Worm (Caenorhabditis elegans): ENCODE data around the gene stt-3.

Gene stt-3

DNA sequence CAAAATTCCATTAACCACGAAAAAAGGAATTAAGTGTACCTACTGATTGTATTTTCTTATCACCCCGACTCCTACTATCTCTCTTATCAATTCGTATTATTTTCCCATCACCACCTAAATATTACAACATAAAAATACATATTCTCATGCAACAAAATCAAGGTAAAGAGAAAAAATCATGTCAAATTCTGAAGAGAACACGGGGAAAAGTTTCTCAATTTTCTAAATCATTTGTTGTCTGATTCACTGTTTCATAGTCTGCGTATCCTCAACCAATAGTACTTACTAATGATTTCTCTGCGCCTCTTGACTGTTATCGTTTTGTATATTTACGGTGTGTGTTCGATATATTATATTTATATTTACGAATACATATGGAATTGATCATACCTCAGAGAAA is 16.6 kb upstream of the stt-3 start:
- TF ChIP-seq scrt-1 (GFP tag; IDR thresholded peaks at IDR 0.05) (no peak), B0310.2 (tag; optimal IDR thresholded peaks at IDR 0.05) (no peak), ceh-36 (tag; optimal IDR thresholded peaks at IDR 0.05) (no peak), hmg-4 (GFP tag; optimal IDR thresholded peaks at IDR 0.05) (no peak), flt-1 (GFP tag; IDR thresholded peaks at IDR 0.05) (no peak), F13C5.2 (tag; optimal IDR thresholded peaks at IDR 0.05) (no peak), hmbx-1 (tag; optimal IDR thresholded peaks at IDR 0.05) (no peak), ceh-13 (GFP tag; optimal IDR thresholded peaks at IDR 0.05) (no peak), hnd-1 (tag; optimal IDR thresholded peaks at IDR 0.05) (no peak), tbx-37 (GFP tag; conservative IDR thresholded peaks at IDR 0.05) (no peak), ets-7 (tag; optimal IDR thresholded peaks at IDR 0.05) (no peak), tra-4 (tag; optimal IDR thresholded peaks at IDR 0.05) (no peak)

DNA sequence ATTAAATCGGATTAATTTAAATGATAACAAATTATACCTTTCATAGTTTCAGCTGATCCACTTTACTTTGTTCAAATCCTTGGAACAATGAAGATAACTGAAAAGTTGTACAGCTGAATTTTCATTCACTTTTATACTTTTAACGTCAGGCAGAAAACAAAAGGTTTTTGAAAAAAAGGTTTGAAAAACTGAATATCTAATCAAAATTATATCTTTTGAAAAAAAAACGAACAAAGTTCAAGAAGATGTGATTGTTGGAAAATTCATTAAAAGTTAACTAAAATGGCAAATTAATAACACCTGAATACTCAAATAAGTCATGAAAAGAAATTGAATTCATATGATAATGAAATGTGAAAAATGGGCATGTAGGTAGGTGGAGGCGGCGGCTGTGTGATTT is 11.8 kb upstream of the stt-3 start, which contains the start of gene T12A2.21:
Gene T12A2.21, minus strand, starts transcription at position 101 of the 400 bp plus-strand sequence.
- TF ChIP-seq tbx-37 (GFP tag; conservative IDR thresholded peaks at IDR 0.05) (no peak), F13C5.2 (tag; optimal IDR thresholded peaks at IDR 0.05) (no peak), ama-1 (optimal IDR thresholded peaks at IDR 0.05) (no peak), ceh-13 (GFP tag; optimal IDR thresholded peaks at IDR 0.05) (no peak), ceh-36 (tag; optimal IDR thresholded peaks at IDR 0.05) (no peak), tra-4 (tag; optimal IDR thresholded peaks at IDR 0.05) (no peak), ets-7 (tag; optimal IDR thresholded peaks at IDR 0.05) (no peak), aly-1 (tag; optimal IDR thresholded peaks at IDR 0.05) (no peak), tbx-11 (GFP tag; IDR thresholded peaks at IDR 0.05) (no peak), sea-1 (GFP tag; conservative IDR thresholded peaks at IDR 0.05) (no peak), hnd-1 (tag; optimal IDR thresholded peaks at IDR 0.05) (no peak), pes-1 (GFP tag; IDR thresholded peaks at IDR 0.05) (no peak), B0310.2 (tag; optimal IDR thresholded peaks at IDR 0.05) (no peak), hmg-4 (GFP tag; optimal IDR thresholded peaks at IDR 0.05) (no peak), hmbx-1 (tag; optimal IDR thresholded peaks at IDR 0.05) (no peak), flt-1 (GFP tag; IDR thresholded peaks at IDR 0.05) (no peak), scrt-1 (GFP tag; IDR thresholded peaks at IDR 0.05) (no peak)

DNA sequence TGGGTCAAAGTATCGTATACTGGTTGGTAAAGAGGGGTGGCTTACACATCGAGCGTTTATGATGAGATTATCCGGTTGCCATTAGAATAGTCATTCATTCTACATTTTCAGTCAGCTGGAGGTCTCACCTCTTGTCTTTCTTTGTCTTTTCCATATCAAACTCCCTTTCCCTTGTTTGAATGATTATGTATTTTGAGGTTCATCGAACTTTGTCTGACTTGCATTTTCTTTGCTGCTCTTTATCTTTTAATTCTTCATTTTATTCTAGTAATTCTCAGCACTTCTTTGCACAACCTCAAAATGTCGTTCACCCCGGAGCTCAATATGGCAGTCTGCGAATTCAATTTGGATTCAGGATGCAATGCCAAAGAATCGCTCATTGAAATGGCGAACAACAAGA is 7.9 kb upstream of the stt-3 start, which contains the start of gene T12A2.3:
Gene T12A2.3, plus strand, starts transcription at position 301 of the 400 bp plus-strand sequence.
- TF ChIP-seq B0310.2 (tag; optimal IDR thresholded peaks at IDR 0.05) (no peak), ceh-13 (GFP tag; optimal IDR thresholded peaks at IDR 0.05) (no peak), flt-1 (GFP tag; IDR thresholded peaks at IDR 0.05) (no peak), ets-7 (tag; optimal IDR thresholded peaks at IDR 0.05) (no peak)

DNA sequence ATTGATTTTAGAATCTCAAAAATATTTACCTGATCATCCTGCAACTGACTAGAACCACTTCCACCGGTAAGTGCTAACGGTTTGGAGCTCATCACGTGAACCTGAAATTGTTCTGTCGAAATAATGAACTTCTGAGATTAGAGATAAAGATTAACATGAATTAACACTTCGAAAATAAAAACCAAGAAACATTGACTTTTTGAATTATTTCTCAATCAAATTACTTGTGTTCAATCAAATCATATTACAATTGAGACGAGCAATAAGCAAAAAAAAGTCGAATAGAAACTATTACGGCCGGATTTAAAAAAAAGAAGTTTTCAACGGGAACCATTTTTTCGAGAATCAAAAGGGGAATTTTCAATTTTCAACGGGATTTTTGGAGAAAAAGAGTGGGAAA is 2.7 kb upstream of the stt-3 start, which contains the start of gene bcas-2:
Gene bcas-2, minus strand, starts transcription at position 101 of the 400 bp plus-strand sequence.
- no peak for TF ChIP-seq tbx-37 (GFP tag; conservative IDR thresholded peaks at IDR 0.05)
- no peak for TF ChIP-seq F13C5.2 (tag; optimal IDR thresholded peaks at IDR 0.05)
- no peak for TF ChIP-seq hnd-1 (tag; optimal IDR thresholded peaks at IDR 0.05)
- TF ChIP-seq flt-1 (GFP tag; IDR thresholded peaks at IDR 0.05): no peak
- TF ChIP-seq ceh-36 (tag; optimal IDR thresholded peaks at IDR 0.05): no peak
- no peak for TF ChIP-seq aly-1 (tag; optimal IDR thresholded peaks at IDR 0.05)
- TF ChIP-seq ceh-13 (GFP tag; optimal IDR thresholded peaks at IDR 0.05): no peak
- TF ChIP-seq hmg-4 (GFP tag; optimal IDR thresholded peaks at IDR 0.05): no peak

DNA sequence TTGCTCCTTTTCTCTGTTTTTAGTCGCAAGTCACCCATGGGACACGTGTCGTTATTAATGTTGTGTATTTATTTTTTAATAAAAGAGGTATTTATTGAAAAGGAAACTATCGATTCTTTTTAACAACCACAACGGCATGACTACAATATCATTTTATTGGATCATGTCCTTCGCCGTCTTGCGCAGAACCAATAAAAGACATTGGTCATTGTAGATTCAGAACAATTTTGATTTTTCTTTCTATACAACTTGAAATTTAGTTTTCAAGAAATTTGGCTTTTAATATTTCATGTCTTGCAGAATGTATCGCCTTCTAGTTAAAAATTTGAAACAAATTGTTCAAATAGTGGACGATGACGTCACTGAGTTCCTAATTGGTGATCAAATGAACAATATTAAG is 3.1 kb downstream of the stt-3 start, which contains the start of gene amdh-1:
Gene amdh-1, plus strand, starts transcription at position 301 of the 400 bp plus-strand sequence.
- TF ChIP-seq ets-7 (tag; optimal IDR thresholded peaks at IDR 0.05) (no peak), F13C5.2 (tag; optimal IDR thresholded peaks at IDR 0.05) (no peak), tbx-11 (GFP tag; IDR thresholded peaks at IDR 0.05) (no peak), ceh-13 (GFP tag; optimal IDR thresholded peaks at IDR 0.05) (no peak), scrt-1 (GFP tag; IDR thresholded peaks at IDR 0.05) (no peak), hmg-4 (GFP tag; optimal IDR thresholded peaks at IDR 0.05) (no peak), sea-1 (GFP tag; conservative IDR thresholded peaks at IDR 0.05) (no peak)

DNA sequence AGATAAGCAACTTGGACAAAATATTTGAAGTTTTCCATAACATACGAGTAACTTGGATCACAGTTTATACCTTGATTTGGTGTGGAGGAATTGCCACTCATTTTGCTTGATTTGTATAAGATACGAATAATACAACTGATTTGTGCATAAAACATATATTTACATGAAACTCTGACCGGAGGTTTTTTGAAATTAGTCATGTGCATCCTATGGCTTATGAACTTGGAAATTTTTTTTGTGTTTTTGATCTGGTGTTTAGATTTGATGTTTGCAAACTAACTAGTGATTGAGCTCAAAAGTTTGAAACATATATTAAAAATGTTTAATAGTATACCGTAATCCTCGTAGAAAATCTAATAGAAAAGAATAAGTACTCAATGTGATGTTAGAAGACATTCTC is 6.3 kb downstream of the stt-3 start, which contains the start of gene srg-8:
Gene srg-8, minus strand, starts transcription at position 101 of the 400 bp plus-strand sequence.
- no peak for TF ChIP-seq aly-1 (tag; optimal IDR thresholded peaks at IDR 0.05)
- no peak for TF ChIP-seq pes-1 (GFP tag; IDR thresholded peaks at IDR 0.05)
- TF ChIP-seq tbx-11 (GFP tag; IDR thresholded peaks at IDR 0.05): no peak
- no peak for TF ChIP-seq hmbx-1 (tag; optimal IDR thresholded peaks at IDR 0.05)
- no peak for TF ChIP-seq B0310.2 (tag; optimal IDR thresholded peaks at IDR 0.05)
- TF ChIP-seq flt-1 (GFP tag; IDR thresholded peaks at IDR 0.05): no peak
- no peak for TF ChIP-seq ama-1 (optimal IDR thresholded peaks at IDR 0.05)

DNA sequence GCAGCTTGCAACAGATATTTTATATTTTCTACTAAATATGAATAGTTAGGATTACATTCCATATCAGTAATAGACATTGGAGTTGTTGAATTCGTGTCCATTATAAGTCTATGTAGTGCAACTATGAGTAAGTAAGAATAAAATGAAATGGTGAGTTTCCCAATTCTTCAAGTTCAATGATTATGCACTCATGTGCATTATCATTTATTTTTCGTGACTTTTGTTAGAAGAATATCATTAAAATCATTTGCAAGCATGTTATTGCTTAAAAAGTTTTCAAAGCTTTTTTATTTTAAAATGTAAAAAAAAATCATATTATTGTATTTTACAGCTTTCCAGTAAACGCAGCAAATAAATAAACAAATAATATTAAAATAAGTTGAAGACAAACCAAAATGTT is 8.2 kb downstream of the stt-3 start, which contains the start of gene srg-9:
Gene srg-9, minus strand, starts transcription at position 101 of the 400 bp plus-strand sequence.
- TF ChIP-seq scrt-1 (GFP tag; IDR thresholded peaks at IDR 0.05) (no peak), tbx-11 (GFP tag; IDR thresholded peaks at IDR 0.05) (no peak), F13C5.2 (tag; optimal IDR thresholded peaks at IDR 0.05) (no peak), tra-4 (tag; optimal IDR thresholded peaks at IDR 0.05) (no peak), hmbx-1 (tag; optimal IDR thresholded peaks at IDR 0.05) (no peak), B0310.2 (tag; optimal IDR thresholded peaks at IDR 0.05) (no peak)

DNA sequence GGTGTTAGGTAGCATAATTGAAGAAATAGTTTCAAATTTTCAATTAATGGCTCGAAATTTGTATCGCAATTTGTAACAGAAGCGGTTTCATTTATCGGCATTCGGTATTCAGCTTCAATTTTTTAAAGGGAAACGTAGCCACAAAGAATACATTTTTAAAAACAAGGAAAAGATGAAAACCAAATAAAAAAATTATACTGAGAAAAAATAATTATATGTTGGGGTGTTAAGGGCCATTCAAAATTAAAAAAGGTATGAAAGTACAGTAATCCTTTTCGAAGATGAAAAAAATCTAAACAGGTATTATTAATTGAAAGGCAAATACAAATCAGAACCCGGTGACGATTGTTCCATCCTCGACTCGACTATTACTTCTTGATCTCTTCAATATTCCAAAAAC is 9.8 kb downstream of the stt-3 start, which contains the start of gene srg-1:
Gene srg-1, minus strand, starts transcription at position 101 of the 400 bp plus-strand sequence.
- TF ChIP-seq tbx-37 (GFP tag; conservative IDR thresholded peaks at IDR 0.05) (no peak), ceh-13 (GFP tag; optimal IDR thresholded peaks at IDR 0.05) (no peak), tra-4 (tag; optimal IDR thresholded peaks at IDR 0.05) (no peak), aly-1 (tag; optimal IDR thresholded peaks at IDR 0.05) (no peak), flt-1 (GFP tag; IDR thresholded peaks at IDR 0.05) (no peak), sea-1 (GFP tag; conservative IDR thresholded peaks at IDR 0.05) (no peak), hmbx-1 (tag; optimal IDR thresholded peaks at IDR 0.05) (no peak), hmg-4 (GFP tag; optimal IDR thresholded peaks at IDR 0.05) (no peak), tbx-11 (GFP tag; IDR thresholded peaks at IDR 0.05) (no peak), ets-7 (tag; optimal IDR thresholded peaks at IDR 0.05) (no peak), F13C5.2 (tag; optimal IDR thresholded peaks at IDR 0.05) (no peak), ama-1 (optimal IDR thresholded peaks at IDR 0.05) (no peak), scrt-1 (GFP tag; IDR thresholded peaks at IDR 0.05) (no peak), B0310.2 (tag; optimal IDR thresholded peaks at IDR 0.05) (no peak), pes-1 (GFP tag; IDR thresholded peaks at IDR 0.05) (no peak), ceh-36 (tag; optimal IDR thresholded peaks at IDR 0.05) (no peak), hnd-1 (tag; optimal IDR thresholded peaks at IDR 0.05) (no peak)

Measured in whole organism, early embryonic.